Worm (Caenorhabditis elegans) whole organism, L1 larva: ENCODE measurements around the gene W02H5.2.

Source experiments
- C04F5.9 ChIP-seq: sonication (generic microtip); optimal IDR thresholded peaks from 2 replicates; lab custom pipeline; 2016; ENCODE audit warnings: missing genetic modification characterization, missing compliant biosample characterization
- Y116A8C.19 ChIP-seq: sonication (generic microtip); optimal IDR thresholded peaks from 2 replicates; lab custom pipeline; 2016; ENCODE audit warnings: missing compliant biosample characterization, missing genetic modification characterization, borderline replicate concordance
- aha-1 ChIP-seq: fragments of 150-350 bp; optimal IDR thresholded peaks from 2 replicates; lab custom pipeline; 2014; ENCODE audit warnings: missing biosample characterization, missing genetic modification characterization
- alr-1 ChIP-seq: fragments of 200-800 bp; sonication (Bioruptor generic); optimal IDR thresholded peaks from 2 replicates; lab custom pipeline; 2018; ENCODE audit warnings: borderline replicate concordance, mild to moderate bottlenecking, missing genetic modification characterization, missing compliant biosample characterization
- aly-2 ChIP-seq: fragments of 150-350 bp; optimal IDR thresholded peaks from 2 replicates; lab custom pipeline; 2014; ENCODE audit warnings: missing biosample characterization, missing genetic modification characterization
- ceh-63 ChIP-seq: fragments of 200-800 bp; sonication (Bioruptor generic); optimal IDR thresholded peaks from 2 replicates; lab custom pipeline; 2018; ENCODE audit warnings: mild to moderate bottlenecking, missing genetic modification characterization, missing compliant biosample characterization
- dpl-1 ChIP-seq, 3 experiments: fragments of 150-350 bp in 2 of 3; sonication (generic microtip) in 1 of 3; optimal IDR thresholded peaks; 2 replicates each; lab custom pipeline; 2014 to 2017; ENCODE audit warnings: missing biosample characterization in 3 of 3, missing genetic modification characterization in 3 of 3, missing genetic modification reagents in 3 of 3
- dsc-1 ChIP-seq: sonication (generic microtip); optimal IDR thresholded peaks from 2 replicates; lab custom pipeline; 2016; ENCODE audit warnings: mild to moderate bottlenecking, missing genetic modification characterization, missing compliant biosample characterization
- efl-1 ChIP-seq, 4 experiments: fragments of 150-350 bp; optimal IDR thresholded peaks in 3 of 4; peaks in 1 of 4; 1 replicate in 1 of 4; 2 replicates in 3 of 4; lab custom pipeline; 2014; ENCODE audit warnings: missing biosample characterization in 2 of 4, missing genetic modification characterization in 2 of 4, missing genetic modification reagents in 2 of 4
- efl-3 ChIP-seq: fragments of 200-800 bp; sonication (Bioruptor generic); optimal IDR thresholded peaks from 2 replicates; lab custom pipeline; 2018; ENCODE audit warnings: mild to moderate bottlenecking, missing genetic modification characterization, missing compliant biosample characterization
- elt-3 ChIP-seq, 6 experiments: fragments of 150-350 bp in 1 of 6; sonication (generic microtip); optimal IDR thresholded peaks; 2 replicates each; lab custom pipeline; 2017 to 2018; ENCODE audit warnings: missing biosample characterization in 6 of 6, missing genetic modification characterization in 6 of 6, inconsistent platforms in 1 of 6
- ets-5 ChIP-seq: fragments of 200-800 bp; sonication (Bioruptor generic); IDR thresholded peaks from 2 replicates; pipeline ENCODE4 v1.3.6; 2022; ENCODE audit warnings: missing genetic modification characterization, missing compliant biosample characterization
- fkh-4 ChIP-seq: sonication (generic microtip); optimal IDR thresholded peaks from 2 replicates; lab custom pipeline; 2016; ENCODE audit warnings: missing compliant biosample characterization, missing genetic modification characterization, borderline replicate concordance
- fkh-8 ChIP-seq: sonication (generic microtip); optimal IDR thresholded peaks from 2 replicates; lab custom pipeline; 2016; ENCODE audit warnings: mild to moderate bottlenecking, missing genetic modification characterization, missing compliant biosample characterization
- fos-1 ChIP-seq: fragments of 150-350 bp; optimal IDR thresholded peaks from 2 replicates; lab custom pipeline; 2014; ENCODE audit warnings: missing biosample characterization, missing genetic modification characterization
- grh-1 ChIP-seq: fragments of 200-800 bp; sonication (Bioruptor generic); IDR thresholded peaks from 2 replicates; pipeline ENCODE4 v1.3.6; 2022; ENCODE audit warnings: missing genetic modification reagents, missing genetic modification characterization, missing compliant biosample characterization
- hlh-17 ChIP-seq: fragments of 200-800 bp; sonication (Bioruptor generic); optimal IDR thresholded peaks from 2 replicates; lab custom pipeline; 2018; ENCODE audit warnings: missing genetic modification characterization, mild to moderate bottlenecking, missing compliant biosample characterization, moderate library complexity, borderline replicate concordance
- hlh-4 ChIP-seq: sonication (generic microtip); optimal IDR thresholded peaks from 2 replicates; lab custom pipeline; 2016; ENCODE audit warnings: mild to moderate bottlenecking, missing genetic modification characterization, missing compliant biosample characterization
- hpl-2 ChIP-seq: fragments of 150-350 bp; optimal IDR thresholded peaks from 2 replicates; lab custom pipeline; 2014; ENCODE audit warnings: missing biosample characterization, missing genetic modification reagents, missing genetic modification characterization
- lin-15B ChIP-seq: fragments of 150-350 bp; sonication (generic microtip); optimal IDR thresholded peaks from 3 replicates; lab custom pipeline; 2014; ENCODE audit warnings: missing biosample characterization, missing genetic modification characterization
- lir-3 ChIP-seq: sonication (generic microtip); optimal IDR thresholded peaks from 2 replicates; lab custom pipeline; 2016; ENCODE audit warnings: mild to moderate bottlenecking, missing genetic modification characterization, moderate library complexity, missing compliant biosample characterization; ENCODE audit not compliant: poor library complexity
- lsy-2 ChIP-seq, 2 experiments: fragments of 150-350 bp; optimal IDR thresholded peaks; 2 replicates each; lab custom pipeline; 2014; ENCODE audit warnings: missing biosample characterization in 2 of 2, missing genetic modification characterization in 2 of 2
- mef-2 ChIP-seq: fragments of 150-350 bp; optimal IDR thresholded peaks from 2 replicates; lab custom pipeline; 2014; ENCODE audit warnings: missing biosample characterization, missing genetic modification characterization
- nhr-11 ChIP-seq: fragments of 150-350 bp; optimal IDR thresholded peaks from 2 replicates; lab custom pipeline; 2014; ENCODE audit warnings: missing biosample characterization, missing genetic modification characterization
- nhr-77 ChIP-seq: fragments of 150-350 bp; optimal IDR thresholded peaks from 2 replicates; lab custom pipeline; 2014; ENCODE audit warnings: missing biosample characterization, missing genetic modification characterization
- skn-1 ChIP-seq: fragments of 150-350 bp; optimal IDR thresholded peaks from 2 replicates; lab custom pipeline; 2014; ENCODE audit warnings: missing biosample characterization, missing genetic modification characterization
- snu-23 ChIP-seq: sonication (generic microtip); optimal IDR thresholded peaks from 2 replicates; lab custom pipeline; 2016; ENCODE audit warnings: missing genetic modification characterization, missing compliant biosample characterization
- sox-4 ChIP-seq: sonication (generic microtip); optimal IDR thresholded peaks from 2 replicates; lab custom pipeline; 2016; ENCODE audit warnings: missing genetic modification characterization, missing compliant biosample characterization
- sup-37 ChIP-seq: fragments of 200-800 bp; sonication (Bioruptor generic); optimal IDR thresholded peaks from 2 replicates; lab custom pipeline; 2018; ENCODE audit warnings: mild to moderate bottlenecking, missing genetic modification characterization, missing compliant biosample characterization
- unc-30 ChIP-seq: sonication (generic microtip); optimal IDR thresholded peaks from 2 replicates; lab custom pipeline; 2017; ENCODE audit warnings: missing biosample characterization, missing genetic modification characterization
- unc-86 ChIP-seq: sonication (generic microtip); optimal IDR thresholded peaks from 2 replicates; lab custom pipeline; 2016; ENCODE audit warnings: missing genetic modification characterization, missing compliant biosample characterization
- zip-4 ChIP-seq: fragments of 200-800 bp; sonication (Bioruptor generic); optimal IDR thresholded peaks from 2 replicates; lab custom pipeline; 2018; ENCODE audit warnings: mild to moderate bottlenecking, missing genetic modification characterization, moderate library complexity, missing compliant biosample characterization
- ztf-11 ChIP-seq, 2 experiments: sonication (generic microtip); optimal IDR thresholded peaks; 2 replicates each; lab custom pipeline; 2016 to 2017; ENCODE audit warnings: missing genetic modification characterization in 2 of 2, missing biosample characterization in 1 of 2, missing compliant biosample characterization in 1 of 2
- ztf-4 ChIP-seq: fragments of 150-350 bp; optimal IDR thresholded peaks from 2 replicates; lab custom pipeline; 2014; ENCODE audit warnings: missing biosample characterization, missing genetic modification characterization

Gene W02H5.2

ce11 chrV:2638545-2638944, 590 bp upstream of the W02H5.2 start, which contains the start of gene W02H5.19 (continued):
- TF ChIP-seq efl-1 (optimal IDR thresholded peaks at IDR 0.05; lab: Kevin White, UChicago) (peak; percentile 97 to 98), efl-1 (GFP tag; optimal IDR thresholded peaks at IDR 0.05 in 1 of 2; lab: Kevin White, UChicago) (peak; percentile 97 to 100), Y116A8C.19 (peak; percentile 87), unc-30 (tag; lab: Kevin White, UChicago) (no peak), nhr-77 (tag; lab: Kevin White, UChicago) (peak; percentile 43), snu-23 (GFP tag; lab: Kevin White, UChicago) (peak; percentile 93), hpl-2 (GFP tag; lab: Kevin White, UChicago) (no peak)

- TF ChIP-seq nhr-11 (tag; lab: Kevin White, UChicago), result no peak
- TF ChIP-seq lsy-2 (tag; optimal IDR thresholded peaks at IDR 0.05; lab: Kevin White, UChicago), result no peak
- TF ChIP-seq alr-1 (tag; lab: Kevin White, UChicago), result no peak
- TF ChIP-seq efl-1 (optimal IDR thresholded peaks at IDR 0.05; lab: Kevin White, UChicago), result no peak
- peak in 1 of 2 experiments; percentile 10 for TF ChIP-seq efl-1 (GFP tag; optimal IDR thresholded peaks at IDR 0.05 in 1 of 2; lab: Kevin White, UChicago)
- TF ChIP-seq fkh-4 (tag; lab: Kevin White, UChicago), result no peak
- no peak for TF ChIP-seq lir-3 (tag; lab: Kevin White, UChicago)
- no peak for TF ChIP-seq ets-5 (GFP tag; lab: Robert Waterston, UW)
- no peak for TF ChIP-seq nhr-77 (tag; lab: Kevin White, UChicago)
- TF ChIP-seq zip-4, result no peak
- no peak for TF ChIP-seq snu-23 (GFP tag; lab: Kevin White, UChicago)
- TF ChIP-seq ztf-4, result no peak
- no peak for TF ChIP-seq hlh-4
- peak in 1 of 3 experiments; percentile 1 for TF ChIP-seq dpl-1 (GFP tag; optimal IDR thresholded peaks at IDR 0.05; lab: Kevin White, UChicago)
- TF ChIP-seq, all 84 proteins: peak for 2
These were observed 371 bp downstream of the W02H5.2 start for ce11 chrV:2639506-2639905.

- TF ChIP-seq sup-37 (GFP tag; lab: Kevin White, UChicago) (no peak), mef-2 (no peak), C04F5.9 (no peak), ceh-63 (no peak), grh-1 (GFP tag; lab: Robert Waterston, UW) (no peak), elt-3 (tag; optimal IDR thresholded peaks at IDR 0.05; lab: Kevin White, UChicago) (no peak), skn-1 (tag; lab: Kevin White, UChicago) (no peak), ztf-11 (tag; optimal IDR thresholded peaks at IDR 0.05; lab: Kevin White, UChicago) (no peak), hpl-2 (GFP tag; lab: Kevin White, UChicago) (no peak)
These were observed 6.9 kb downstream of the W02H5.2 start for ce11 chrV:2646067-2646466.

- no peak for TF ChIP-seq lir-3 (tag; lab: Kevin White, UChicago)
- no peak for TF ChIP-seq unc-86 (tag; lab: Kevin White, UChicago)
- TF ChIP-seq fos-1 (tag; lab: Kevin White, UChicago), result no peak
- no peak for TF ChIP-seq Y116A8C.19
- TF ChIP-seq elt-3 (tag; optimal IDR thresholded peaks at IDR 0.05; lab: Kevin White, UChicago), result no peak
- TF ChIP-seq aha-1, result no peak
- TF ChIP-seq grh-1 (GFP tag; lab: Robert Waterston, UW), result no peak
- TF ChIP-seq hlh-17 (GFP tag; lab: Kevin White, UChicago), result no peak
- no peak for TF ChIP-seq sox-4 (tag; lab: Kevin White, UChicago)
- TF ChIP-seq fkh-4 (tag; lab: Kevin White, UChicago), result no peak
- TF ChIP-seq dsc-1 (tag; lab: Kevin White, UChicago), result no peak
- no peak for TF ChIP-seq efl-3 (GFP tag; lab: Kevin White, UChicago)
- TF ChIP-seq lin-15B (tag; lab: Kevin White, UChicago), result no peak
- no peak for TF ChIP-seq hlh-4
- no peak for TF ChIP-seq mef-2
- TF ChIP-seq fkh-8, result no peak
- TF ChIP-seq aly-2 (tag; lab: Kevin White, UChicago), result no peak
- no peak for TF ChIP-seq ztf-4
These were observed 8.2 kb downstream of the W02H5.2 start for ce11 chrV:2647222-2647796.
